Worm (Caenorhabditis elegans) whole organism, early embryonic: ENCODE results near the gene srbc-63.

Experiments
- aly-1 ChIP-seq: sonication (generic microtip); optimal IDR thresholded peaks from 2 replicates; lab custom pipeline; 2016; ENCODE audit warnings: missing genetic modification characterization, missing compliant biosample characterization
- ama-1 ChIP-seq: fragments of 150-350 bp; optimal IDR thresholded peaks from 2 replicates; lab custom pipeline; 2014
- ceh-13 ChIP-seq: fragments of 200-800 bp; sonication (Bioruptor generic); optimal IDR thresholded peaks from 2 replicates; lab custom pipeline; 2018; ENCODE audit warnings: mild to moderate bottlenecking, missing genetic modification characterization, missing compliant biosample characterization
- hnd-1 ChIP-seq: sonication (generic microtip); optimal IDR thresholded peaks from 2 replicates; lab custom pipeline; 2016; ENCODE audit warnings: missing genetic modification characterization, missing compliant biosample characterization
- sea-1 ChIP-seq: fragments of 200-800 bp; sonication (Bioruptor generic); conservative IDR thresholded peaks from 2 replicates; pipeline ENCODE4 v1.3.6; 2022; ENCODE audit warnings: missing genetic modification characterization, missing compliant biosample characterization

DNA sequence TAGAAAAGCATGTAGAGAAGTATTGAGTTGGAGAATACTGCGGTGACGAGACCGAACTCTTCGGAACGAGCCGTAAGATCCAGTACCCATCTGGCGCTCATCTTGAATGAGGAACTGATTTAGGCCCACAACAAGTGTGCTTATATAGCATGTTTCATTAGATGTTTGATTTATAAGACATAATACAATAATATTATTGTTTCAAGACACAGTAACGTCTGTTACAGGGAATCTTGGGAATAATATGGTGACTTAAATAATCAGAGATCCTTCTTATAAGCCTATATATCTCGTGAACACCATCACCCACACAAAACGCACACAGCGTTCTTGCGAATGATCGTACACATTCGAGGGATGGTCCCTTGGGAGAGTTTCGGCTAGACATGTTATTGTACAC is 28.8 kb downstream of the srbc-63 start, which contains the start of gene str-88:
- no peak for TF ChIP-seq ceh-13 (GFP tag; lab: Kevin White, UChicago)
- TF ChIP-seq hnd-1: no peak
- no peak for TF ChIP-seq ama-1 (lab: Kevin White, UChicago)
- TF ChIP-seq sea-1 (GFP tag; lab: Robert Waterston, UW): no peak
- TF ChIP-seq aly-1 (tag; lab: Kevin White, UChicago): no peak
